Fruit fly (Drosophila melanogaster): ENCODE measurements around the gene dtr.
A peak's percentile ranks its signal among the peaks of the same experiment; 100 is the strongest.

The dtr gene

dm6 chr2L:21370886-21371285 is 9.9 kb downstream of the dtr start, which contains the start of gene CG8665 (continued):
- no peak for TF ChIP-seq kah (GFP tag; optimal IDR thresholded peaks at IDR 0.05)
- TF ChIP-seq Hand (GFP tag; optimal IDR thresholded peaks at IDR 0.05): peak; percentile 24
- peak; percentile 40 for TF ChIP-seq Oli (tag; optimal IDR thresholded peaks at IDR 0.05)
- no peak for TF ChIP-seq CG9609 (GFP tag; optimal IDR thresholded peaks at IDR 0.05)
- no peak for TF ChIP-seq CG4328 (GFP tag; optimal IDR thresholded peaks at IDR 0.05)
- TF ChIP-seq Hsf (GFP tag; optimal IDR thresholded peaks at IDR 0.05): no peak
- peak; percentile 71 for TF ChIP-seq slbo (GFP tag; IDR thresholded peaks at IDR 0.05)
- peak; percentile 60 for TF ChIP-seq CG14441 (GFP tag; IDR thresholded peaks at IDR 0.05)
- TF ChIP-seq CG17359 (tag; optimal IDR thresholded peaks at IDR 0.05): peak; percentile 23
- TF ChIP-seq cwo (GFP tag; optimal IDR thresholded peaks at IDR 0.05): peak; percentile 45
- TF ChIP-seq CG11085 (GFP tag; IDR thresholded peaks at IDR 0.05): no peak
- no peak for TF ChIP-seq CG6791 (GFP tag; IDR thresholded peaks at IDR 0.05; ENCODE audit: partially characterized antibody)
- no peak for TF ChIP-seq Chrac-16 (GFP tag; optimal IDR thresholded peaks at IDR 0.05)
- no peak for TF ChIP-seq Doc3 (GFP tag; IDR thresholded peaks at IDR 0.05; ENCODE audit: partially characterized antibody)
- peak; percentile 68 for TF ChIP-seq Hmr (GFP tag; optimal IDR thresholded peaks at IDR 0.05)
- peak; percentile 16 for TF ChIP-seq CG30403 (GFP tag; optimal IDR thresholded peaks at IDR 0.05)

- TF ChIP-seq fru (optimal IDR thresholded peaks at IDR 0.05) (no peak), Med (GFP tag) (no peak), croc (GFP tag; conservative IDR thresholded peaks at IDR 0.05) (no peak), dm (GFP tag; optimal IDR thresholded peaks at IDR 0.05) (no peak), ap (GFP tag; IDR thresholded peaks at IDR 0.05) (no peak), Stat92E (GFP tag; optimal IDR thresholded peaks at IDR 0.05) (no peak), gsb (GFP tag; IDR thresholded peaks at IDR 0.05) (no peak), CG12219 (GFP tag; optimal IDR thresholded peaks at IDR 0.05) (no peak), Deaf1 (tag; optimal IDR thresholded peaks at IDR 0.05) (peak; percentile 41), ewg (GFP tag; optimal IDR thresholded peaks at IDR 0.05) (peak; percentile 84), CG12299 (tag; optimal IDR thresholded peaks at IDR 0.05) (no peak), onecut (GFP tag; IDR thresholded peaks at IDR 0.05) (peak; percentile 97), zfh1 (GFP tag; IDR thresholded peaks at IDR 0.05) (no peak), CG2199 (GFP tag; IDR thresholded peaks at IDR 0.05) (peak; percentile 48; the same call in 1 of the 3 replicates), CG3847 (GFP tag; IDR thresholded peaks at IDR 0.05) (no peak), sima (GFP tag; optimal IDR thresholded peaks at IDR 0.05) (no peak), ems (GFP tag; optimal IDR thresholded peaks at IDR 0.05) (no peak), pho (GFP tag; optimal IDR thresholded peaks at IDR 0.05) (no peak), scrt (GFP tag; optimal IDR thresholded peaks at IDR 0.05) (no peak), ato (GFP tag; IDR thresholded peaks at IDR 0.05; ENCODE audit: partially characterized antibody) (no peak), Sin3A (optimal IDR thresholded peaks at IDR 0.05) (no peak), NC2α (GFP tag; optimal IDR thresholded peaks at IDR 0.05) (no peak), CG34376 (GFP tag; optimal IDR thresholded peaks at IDR 0.05) (no peak), da (GFP tag; optimal IDR thresholded peaks at IDR 0.05) (no peak), CG12104 (GFP tag; optimal IDR thresholded peaks at IDR 0.05) (no peak)
Observed at dm6 chr2L:21377984-21378383, 17.0 kb downstream of the dtr start.
